Worm (Caenorhabditis elegans) whole organism, L3 larva: ENCODE results near the gene C40H1.3.

Source experiments
- R02D3.7 ChIP-seq: fragments of 150-350 bp; optimal IDR thresholded peaks from 2 replicates; lab custom pipeline; 2014; ENCODE audit warnings: missing biosample characterization, missing genetic modification characterization
- ZK546.5 ChIP-seq: sonication (generic microtip); optimal IDR thresholded peaks from 2 replicates; lab custom pipeline; 2017; ENCODE audit warnings: missing biosample characterization, missing genetic modification characterization
- fkh-10 ChIP-seq: sonication (generic microtip); optimal IDR thresholded peaks from 2 replicates; lab custom pipeline; 2017; ENCODE audit warnings: missing biosample characterization, missing genetic modification reagents, missing genetic modification characterization
- jun-1 ChIP-seq: fragments of 150-350 bp; optimal IDR thresholded peaks from 2 replicates; lab custom pipeline; 2014; ENCODE audit warnings: missing biosample characterization, missing genetic modification reagents, missing genetic modification characterization
- lin-15B ChIP-seq: fragments of 150-350 bp; optimal IDR thresholded peaks from 2 replicates; lab custom pipeline; 2014; ENCODE audit warnings: missing biosample characterization, missing genetic modification characterization
- pha-4 ChIP-seq: fragments of 150-350 bp; optimal IDR thresholded peaks from 2 replicates; lab custom pipeline; 2014; ENCODE audit warnings: missing biosample characterization, missing genetic modification reagents, missing genetic modification characterization
- snpc-4 ChIP-seq: fragments of 150-350 bp; optimal IDR thresholded peaks from 2 replicates; lab custom pipeline; 2014; ENCODE audit warnings: missing biosample characterization, missing genetic modification characterization
- ztf-11 ChIP-seq: fragments of 150-350 bp; optimal IDR thresholded peaks from 2 replicates; lab custom pipeline; 2014; ENCODE audit warnings: missing biosample characterization, missing genetic modification characterization

DNA sequence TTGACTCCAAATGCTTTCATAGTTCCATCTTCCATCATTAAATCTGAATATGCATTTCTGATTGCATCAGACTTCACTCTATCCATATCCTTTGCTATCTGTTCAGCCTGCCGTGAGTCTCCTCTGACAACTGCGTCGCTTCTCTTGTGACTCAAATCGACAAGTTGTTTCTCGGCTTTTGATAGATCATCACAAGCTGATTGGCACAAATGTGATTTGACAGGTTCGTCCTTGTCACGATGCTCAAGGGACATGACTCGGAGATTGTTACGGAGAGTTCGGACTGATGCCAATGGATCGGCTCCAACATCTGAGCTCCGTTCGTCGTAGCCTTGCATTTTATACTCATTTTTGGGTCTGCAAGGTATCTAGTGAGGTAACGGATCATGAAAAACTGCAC, 434 bp downstream of the C40H1.3 start:
- TF ChIP-seq pha-4 (tag; lab: Kevin White, UChicago), result no peak
- TF ChIP-seq jun-1 (tag; lab: Kevin White, UChicago), result no peak
- TF ChIP-seq R02D3.7 (tag; lab: Kevin White, UChicago), result no peak
- no peak for TF ChIP-seq fkh-10 (GFP tag; lab: Kevin White, UChicago)
- TF ChIP-seq lin-15B (tag; lab: Kevin White, UChicago), result no peak
- TF ChIP-seq ZK546.5 (tag; lab: Kevin White, UChicago), result no peak
- no peak for TF ChIP-seq ztf-11
- no peak for TF ChIP-seq snpc-4
